Worm (Caenorhabditis elegans) whole organism, L4 larva: ENCODE measurements around the gene C05D9.9.
A peak's percentile ranks its signal among the peaks of the same experiment; 100 is the strongest.

Source experiments
- Y75B8A.6 ChIP-seq: fragments of 200-800 bp; sonication (Bioruptor generic); IDR thresholded peaks from 2 replicates; pipeline ENCODE4 v1.3.6; 2022; ENCODE audit warnings: missing genetic modification reagents, missing genetic modification characterization, missing compliant biosample characterization
- lin-13 ChIP-seq: fragments of 150-350 bp; optimal IDR thresholded peaks from 2 replicates; lab custom pipeline; 2014; ENCODE audit warnings: missing biosample characterization, missing genetic modification reagents, missing genetic modification characterization
- lin-39 ChIP-seq: fragments of 150-350 bp; optimal IDR thresholded peaks from 2 replicates; lab custom pipeline; 2014; ENCODE audit warnings: missing biosample characterization, missing genetic modification reagents, missing genetic modification characterization
- lir-3 ChIP-seq: sonication (generic microtip); optimal IDR thresholded peaks from 2 replicates; lab custom pipeline; 2016; ENCODE audit warnings: mild to moderate bottlenecking, missing genetic modification characterization, missing compliant biosample characterization
- nhr-11 ChIP-seq: fragments of 150-350 bp; optimal IDR thresholded peaks from 2 replicates; lab custom pipeline; 2014; ENCODE audit warnings: missing biosample characterization, missing genetic modification characterization
- nhr-25 ChIP-seq: sonication (generic microtip); optimal IDR thresholded peaks from 2 replicates; lab custom pipeline; 2017; ENCODE audit warnings: missing genetic modification characterization, mild to moderate bottlenecking, missing compliant biosample characterization, antibody characterized with exemption, moderate library complexity, borderline replicate concordance; ENCODE audit not compliant: insufficient read depth
- nhr-41 ChIP-seq: fragments of 200-800 bp; sonication (Bioruptor generic); IDR thresholded peaks from 2 replicates; pipeline ENCODE4 v1.3.6; 2022; ENCODE audit warnings: missing genetic modification reagents, missing genetic modification characterization, missing compliant biosample characterization
- nhr-42 ChIP-seq: fragments of 200-800 bp; sonication (Bioruptor generic); IDR thresholded peaks from 2 replicates; pipeline ENCODE4 v1.3.6; 2022; ENCODE audit warnings: missing genetic modification characterization, missing compliant biosample characterization
- nhr-77 ChIP-seq: fragments of 150-350 bp; optimal IDR thresholded peaks from 2 replicates; lab custom pipeline; 2014; ENCODE audit warnings: missing biosample characterization, missing genetic modification characterization
- rbr-2 ChIP-seq: sonication (generic microtip); optimal IDR thresholded peaks from 2 replicates; lab custom pipeline; 2016; ENCODE audit warnings: missing genotype, missing genetic modification characterization, missing compliant biosample characterization
- set-16 ChIP-seq: fragments of 200-800 bp; sonication (Bioruptor generic); IDR thresholded peaks from 2 replicates; pipeline ENCODE4 v1.3.6; 2022; ENCODE audit warnings: missing genetic modification reagents, missing genetic modification characterization, missing compliant biosample characterization
- unc-130 ChIP-seq: sonication (generic microtip); optimal IDR thresholded peaks from 2 replicates; lab custom pipeline; 2016; ENCODE audit warnings: missing genetic modification reagents, missing genetic modification characterization, missing compliant biosample characterization
- unc-39 ChIP-seq: sonication (generic microtip); optimal IDR thresholded peaks from 2 replicates; lab custom pipeline; 2017; ENCODE audit warnings: missing biosample characterization, missing genetic modification characterization
- unc-62 ChIP-seq, 3 experiments: fragments of 150-350 bp in 1 of 3; sonication (generic microtip); optimal IDR thresholded peaks in 2 of 3; peaks in 1 of 3; 1 replicate in 1 of 3; 2 replicates in 2 of 3; lab custom pipeline; 2014 to 2017; ENCODE audit warnings: missing biosample characterization in 3 of 3, missing genetic modification characterization in 3 of 3, missing genetic modification reagents in 3 of 3, missing genotype in 1 of 3

- TF ChIP-seq unc-62 (GFP tag; optimal IDR thresholded peaks at IDR 0.05 in 1 of 2; lab: Kevin White, UChicago) (peak in 1 of 2 experiments; percentile 61), unc-62 (tag; optimal IDR thresholded peaks at IDR 0.05; lab: Kevin White, UChicago) (no peak), unc-39 (tag; lab: Kevin White, UChicago) (no peak), nhr-25 (tag; lab: Kevin White, UChicago) (no peak), unc-130 (GFP tag; lab: Kevin White, UChicago) (no peak), rbr-2 (tag; lab: Kevin White, UChicago) (no peak), Y75B8A.6 (GFP tag; lab: Robert Waterston, UW) (no peak), nhr-41 (no peak), lir-3 (tag; lab: Kevin White, UChicago) (no peak), nhr-42 (GFP tag; lab: Robert Waterston, UW) (no peak), nhr-77 (tag; lab: Kevin White, UChicago) (no peak), nhr-11 (tag; lab: Kevin White, UChicago) (no peak), lin-13 (GFP tag; lab: Kevin White, UChicago) (no peak), set-16 (peak; percentile 37; the same call in 1 of the 2 replicates), lin-39 (tag; lab: Kevin White, UChicago) (no peak)
Observed at ce11 chrX:1120326-1120725, 3.7 kb downstream of the C05D9.9 start.
